Worm (Caenorhabditis elegans): Measurements from ENCODE around the gene srg-27.

ce11 chrV:5329677-5330266 is 9.8 kb upstream of the srg-27 start:
- TF ChIP-seq hlh-8 (tag; optimal IDR thresholded peaks at IDR 0.05) (no peak), rnt-1 (tag; optimal IDR thresholded peaks at IDR 0.05) (peak; percentile 20), ama-1 (optimal IDR thresholded peaks at IDR 0.05) (no peak), pag-3 (tag; optimal IDR thresholded peaks at IDR 0.05; ENCODE audit: borderline replicate concordance) (no peak), nhr-11 (tag; optimal IDR thresholded peaks at IDR 0.05) (no peak), ceh-2 (tag; optimal IDR thresholded peaks at IDR 0.05) (no peak), nfya-1 (tag; optimal IDR thresholded peaks at IDR 0.05) (no peak), sox-4 (tag; optimal IDR thresholded peaks at IDR 0.05) (peak; percentile 24)

Data from whole organism, late embryonic.